Fruit fly (Drosophila melanogaster): ENCODE data around the gene elm.

Gene elm

DNA sequence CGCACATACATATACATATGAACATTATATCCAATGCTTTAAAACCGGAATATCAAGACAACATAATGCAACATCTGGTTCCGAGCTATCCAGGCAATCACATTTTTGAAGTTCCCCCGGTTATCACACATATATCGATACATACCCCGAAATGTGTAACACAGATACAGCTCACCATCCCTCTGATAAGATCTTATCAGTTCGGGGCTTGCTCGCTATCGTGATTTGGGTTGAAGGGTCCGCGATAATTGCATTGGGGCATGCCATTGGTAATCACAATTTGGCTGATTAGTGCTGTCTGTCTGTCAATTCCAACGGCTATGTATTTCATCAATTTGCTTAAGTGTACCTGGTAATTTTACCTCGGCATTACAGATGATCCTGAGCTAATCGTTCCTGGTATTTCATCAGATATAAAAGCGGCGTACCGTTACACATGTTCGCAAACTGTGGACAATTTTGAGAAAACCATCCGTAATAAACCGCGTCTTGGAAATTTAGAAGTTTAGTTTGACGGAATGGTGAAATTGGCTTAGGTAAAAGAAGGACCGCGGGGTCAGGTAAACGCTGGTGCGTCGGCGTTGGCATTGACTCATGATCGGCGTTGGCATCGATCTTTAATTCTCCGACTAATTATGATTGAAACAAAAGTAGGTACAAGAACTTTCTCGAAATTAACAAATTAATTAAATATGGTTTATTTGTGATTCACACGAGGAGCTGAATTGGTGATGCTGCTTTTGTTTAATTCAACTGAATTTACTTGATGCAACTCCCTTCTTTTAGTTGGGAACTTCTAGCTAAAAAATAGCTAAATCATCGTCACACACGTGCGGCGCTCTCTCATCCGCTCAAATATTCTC lies 17.4 kb upstream of the elm start:
- TF ChIP-seq CG8478 (optimal IDR thresholded peaks at IDR 0.05) (no peak), CTCF (optimal IDR thresholded peaks at IDR 0.05) (no peak)

DNA sequence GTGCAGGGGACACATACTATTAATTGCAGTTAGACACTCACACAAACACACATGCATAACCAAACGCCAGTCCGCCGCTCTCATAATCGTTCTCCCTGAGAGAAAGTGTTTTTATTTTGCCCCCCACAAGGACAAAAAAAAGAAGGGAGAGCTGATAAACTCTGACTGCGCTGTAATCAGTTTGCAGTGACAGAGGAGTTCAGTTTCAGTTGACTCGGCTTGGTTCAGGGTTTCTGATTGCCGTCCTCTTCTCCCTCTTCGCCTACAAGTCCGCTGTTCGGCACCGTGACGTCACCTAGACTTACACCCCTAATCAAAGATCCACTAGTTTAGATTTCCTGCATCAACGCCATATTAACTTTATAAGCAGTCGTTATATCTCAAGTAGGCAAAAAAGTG lies 16.6 kb upstream of the elm start:
- TF ChIP-seq CTCF (optimal IDR thresholded peaks at IDR 0.05), result no peak
- TF ChIP-seq CG8478 (optimal IDR thresholded peaks at IDR 0.05), result no peak

DNA sequence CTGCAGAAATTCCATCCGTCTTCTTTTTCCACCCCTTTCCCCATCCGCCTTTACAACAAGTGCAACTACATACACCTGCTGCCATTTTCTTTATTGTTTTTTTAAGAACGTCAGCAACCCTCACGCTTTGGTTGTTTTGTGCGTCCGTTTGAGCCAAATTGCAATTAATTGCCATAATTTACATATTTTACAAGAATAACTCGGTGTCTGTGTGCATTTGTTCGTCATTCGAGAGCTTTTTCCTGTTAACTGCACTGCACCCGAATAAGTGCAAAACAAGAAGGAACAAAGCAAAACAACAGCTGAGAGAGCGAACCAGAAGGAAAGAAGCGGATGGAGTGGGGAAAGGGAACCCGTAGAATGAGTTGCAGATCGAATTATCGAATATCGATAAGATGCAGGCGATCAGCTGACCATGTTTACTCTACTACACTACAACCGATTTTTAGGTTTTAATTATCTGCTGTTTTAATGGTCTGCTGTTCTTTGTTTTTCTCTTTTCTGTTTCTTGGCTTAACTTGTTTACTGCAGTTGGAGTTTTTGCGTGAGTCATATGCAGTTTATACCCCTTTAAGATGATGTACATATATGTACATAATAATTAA lies 16.1 kb upstream of the elm start:
- TF ChIP-seq CTCF (optimal IDR thresholded peaks at IDR 0.05), result no peak
- TF ChIP-seq CG8478 (optimal IDR thresholded peaks at IDR 0.05), result no peak

DNA sequence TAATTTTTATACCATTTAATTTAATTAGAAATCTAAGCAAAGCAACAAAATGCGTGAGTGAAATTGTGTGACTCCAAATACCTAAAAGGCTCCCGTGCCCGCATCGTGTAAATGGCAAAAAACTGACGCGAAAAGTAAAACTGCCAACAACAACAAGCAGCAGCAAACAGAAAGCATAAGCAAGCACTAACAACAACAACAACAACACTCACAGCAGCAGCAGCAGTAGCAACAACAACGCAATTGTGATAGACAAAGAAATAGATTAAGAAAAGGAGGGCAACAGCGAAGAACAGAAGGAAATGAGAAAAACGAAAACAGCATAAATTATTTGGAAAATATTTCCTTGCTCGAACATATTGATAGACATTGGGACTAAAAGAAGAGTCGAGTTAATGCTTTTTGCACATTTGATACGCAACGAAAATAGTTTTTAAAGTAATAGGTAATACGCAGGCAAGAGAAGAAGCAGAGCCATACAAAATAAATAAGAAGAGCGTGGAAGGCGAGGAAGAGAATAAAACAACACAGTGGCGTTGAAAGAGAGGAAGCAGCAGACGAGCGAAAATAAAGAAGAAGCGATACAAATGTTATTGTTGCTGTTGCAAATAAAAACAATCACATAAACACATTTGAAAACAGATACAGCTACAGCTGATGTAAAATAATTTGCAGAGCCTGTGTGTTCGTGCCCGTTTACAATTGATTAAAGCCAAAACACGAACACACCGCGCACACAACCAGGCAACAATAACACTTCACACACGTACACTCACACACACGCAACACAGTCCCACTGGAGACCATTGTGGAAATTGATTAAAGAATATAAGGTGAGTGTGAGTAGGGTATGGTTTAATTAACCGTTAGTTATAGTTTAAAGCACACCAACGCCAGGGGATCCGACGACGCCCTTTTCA lies 15.3 kb upstream of the elm start:
- TF ChIP-seq CTCF (optimal IDR thresholded peaks at IDR 0.05) (no peak), CG8478 (optimal IDR thresholded peaks at IDR 0.05) (no peak)

DNA sequence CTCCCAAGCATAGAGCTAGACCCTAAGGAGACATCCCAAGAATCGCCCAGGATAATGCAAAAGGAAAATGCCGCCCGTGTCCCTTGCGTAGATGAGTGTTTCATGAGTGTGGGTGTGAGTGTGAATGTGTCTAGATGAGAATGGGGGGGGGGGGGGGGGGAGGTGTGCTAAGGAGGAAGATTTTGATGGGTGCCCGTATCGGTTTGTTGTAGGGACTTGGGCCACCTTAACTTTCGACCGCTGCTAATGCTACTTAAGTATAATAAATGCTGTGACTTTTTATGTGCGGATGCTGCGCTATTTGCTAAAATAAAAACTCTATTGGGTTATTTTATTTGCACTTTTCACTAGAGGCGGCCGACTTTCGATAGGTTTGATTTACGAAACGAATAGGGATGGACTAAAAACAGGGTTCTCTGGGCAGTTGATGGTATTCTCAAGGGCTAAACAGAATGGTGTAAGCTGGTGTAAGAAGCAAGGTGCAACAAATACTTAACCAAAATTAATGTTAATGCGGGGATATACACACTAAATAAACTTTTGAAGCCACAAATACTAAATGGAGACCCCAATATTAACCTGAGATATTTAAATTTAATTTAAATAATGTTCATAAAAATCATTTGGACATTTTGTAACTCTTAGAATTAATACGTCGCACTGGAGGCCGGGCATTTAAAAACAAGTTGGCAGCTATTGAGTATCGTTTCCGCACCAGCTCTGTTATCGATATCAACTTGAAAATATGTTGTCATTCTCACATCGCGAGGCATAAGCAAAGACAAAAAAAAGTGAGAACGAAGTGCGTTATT lies 14.5 kb upstream of the elm start, which contains the start of the genes Xe7 and Atg17:
TSS of gene Xe7 (minus strand) at position 407 of the 812 bp plus-strand sequence.
TSS of gene Atg17 (plus strand) at position 786 of the 812 bp plus-strand sequence.
- no peak for TF ChIP-seq CTCF (optimal IDR thresholded peaks at IDR 0.05)
- TF ChIP-seq CG8478 (optimal IDR thresholded peaks at IDR 0.05), result no peak

DNA sequence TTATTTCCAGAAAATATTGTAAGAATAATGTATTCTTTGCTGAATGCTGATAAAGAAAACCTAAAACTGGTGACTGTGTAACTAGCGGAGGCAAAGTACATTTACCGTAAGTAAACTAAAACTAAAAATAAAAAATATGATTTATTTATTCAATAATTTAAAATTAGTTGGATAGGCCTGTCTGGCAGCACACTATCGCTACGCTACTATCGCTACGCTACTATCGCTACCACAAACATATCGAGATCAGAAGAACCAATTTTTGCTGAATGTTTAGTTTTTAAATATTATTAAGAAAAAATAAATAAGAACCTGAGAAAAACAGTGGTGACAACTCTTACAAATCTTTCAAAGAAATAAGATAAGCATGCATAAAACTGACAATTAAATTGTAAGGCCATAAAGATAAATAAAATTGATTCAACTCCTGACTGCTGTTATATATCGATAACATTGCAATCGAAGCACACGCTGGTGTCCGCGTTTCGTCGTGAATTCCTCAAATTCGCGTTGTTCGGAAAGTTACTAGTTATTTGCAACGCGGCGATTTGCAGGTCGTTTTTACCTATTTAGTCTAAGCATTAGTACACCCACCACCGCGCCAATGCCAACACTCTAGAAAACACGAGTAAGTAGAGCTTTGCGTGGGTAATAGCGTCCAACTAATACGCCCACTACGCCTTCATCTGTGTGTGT lies 5.7 kb upstream of the elm start, which contains the start of gene Wdr33:
TSS of gene Wdr33 (plus strand) at position 438 of the 696 bp plus-strand sequence.
- TF ChIP-seq CTCF (optimal IDR thresholded peaks at IDR 0.05), result no peak
- TF ChIP-seq CG8478 (optimal IDR thresholded peaks at IDR 0.05), result no peak

DNA sequence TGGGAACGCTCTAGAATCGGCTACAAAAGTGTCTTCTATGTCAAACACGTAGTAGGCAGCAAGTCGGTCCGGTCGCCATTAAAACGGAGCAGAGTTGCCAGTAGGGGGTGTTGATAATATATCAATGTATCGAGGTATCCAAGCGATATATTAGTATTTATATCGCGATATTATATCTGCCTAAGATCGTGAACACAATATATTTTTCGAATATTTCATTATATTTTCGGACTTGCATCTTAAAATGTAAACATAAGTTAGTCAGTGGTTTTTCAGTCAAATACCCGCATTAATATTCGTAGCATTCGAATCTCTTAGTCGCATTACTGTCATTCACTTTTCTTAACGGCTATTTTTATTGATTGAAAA lies 5.2 kb upstream of the elm start, which contains the start of gene CG2182:
TSS of gene CG2182 (minus strand) at position 84 of the 369 bp plus-strand sequence.
- no peak for TF ChIP-seq CG8478 (optimal IDR thresholded peaks at IDR 0.05)
- no peak for TF ChIP-seq CTCF (optimal IDR thresholded peaks at IDR 0.05)

DNA sequence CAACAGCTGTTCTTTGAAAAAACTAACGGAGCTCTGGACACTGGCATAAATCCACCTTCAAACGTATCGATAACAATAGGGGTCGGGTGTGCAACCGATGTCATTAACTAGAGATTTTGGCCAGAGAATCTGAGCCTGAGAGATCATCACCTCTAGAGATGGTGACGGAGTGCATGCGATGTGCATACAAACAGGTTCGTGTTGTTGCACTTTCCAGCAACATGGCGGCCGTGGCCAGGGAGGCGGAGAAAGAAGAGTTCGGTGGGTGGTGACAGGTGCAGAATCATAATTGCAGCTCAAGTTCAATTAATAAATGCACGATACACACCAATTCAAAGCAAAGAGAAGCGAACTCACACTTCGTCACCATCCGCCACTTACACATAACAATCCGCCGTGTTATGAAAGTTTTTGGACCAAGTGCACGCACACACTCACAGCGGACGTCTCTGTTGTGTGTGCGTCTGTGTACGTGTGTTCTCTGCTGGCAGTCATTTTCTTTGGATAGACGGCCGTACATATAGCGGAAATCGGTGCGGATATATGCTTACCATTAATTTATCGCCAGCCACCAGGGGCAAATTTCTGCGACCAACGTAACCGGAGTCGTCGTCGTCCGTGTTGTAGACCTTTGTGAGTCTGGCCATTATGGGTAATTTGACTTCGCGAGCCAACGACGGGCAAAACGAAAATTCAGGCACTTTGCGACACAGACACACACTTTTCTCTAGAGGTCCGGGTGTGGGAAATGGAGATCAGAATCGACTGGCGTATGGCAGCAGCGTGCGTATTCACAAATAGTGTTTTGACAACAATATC lies 4.5 kb upstream of the elm start:
- TF ChIP-seq CG8478 (optimal IDR thresholded peaks at IDR 0.05) (no peak), CTCF (optimal IDR thresholded peaks at IDR 0.05) (no peak)

DNA sequence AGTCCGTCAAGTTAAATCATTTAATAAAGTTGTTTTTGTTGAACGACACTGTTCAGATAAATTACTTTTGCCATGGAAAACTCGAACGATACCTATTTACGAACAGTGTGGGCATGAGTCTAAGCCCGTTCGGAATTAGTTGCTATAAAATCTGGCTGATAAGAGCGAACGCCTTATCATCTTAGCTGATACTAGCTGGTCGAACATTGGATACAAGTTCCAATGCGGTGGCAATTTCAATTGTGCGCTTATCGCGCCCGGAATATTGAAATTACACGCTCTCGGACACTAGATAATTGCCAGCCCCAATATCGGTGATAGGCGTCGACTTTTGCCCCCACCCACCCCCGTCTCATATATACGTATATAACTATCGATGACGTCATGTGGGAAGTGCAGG lies 774 bp downstream of the elm start:
- TF ChIP-seq CG8478 (optimal IDR thresholded peaks at IDR 0.05), result no peak
- TF ChIP-seq CTCF (optimal IDR thresholded peaks at IDR 0.05), result no peak

DNA sequence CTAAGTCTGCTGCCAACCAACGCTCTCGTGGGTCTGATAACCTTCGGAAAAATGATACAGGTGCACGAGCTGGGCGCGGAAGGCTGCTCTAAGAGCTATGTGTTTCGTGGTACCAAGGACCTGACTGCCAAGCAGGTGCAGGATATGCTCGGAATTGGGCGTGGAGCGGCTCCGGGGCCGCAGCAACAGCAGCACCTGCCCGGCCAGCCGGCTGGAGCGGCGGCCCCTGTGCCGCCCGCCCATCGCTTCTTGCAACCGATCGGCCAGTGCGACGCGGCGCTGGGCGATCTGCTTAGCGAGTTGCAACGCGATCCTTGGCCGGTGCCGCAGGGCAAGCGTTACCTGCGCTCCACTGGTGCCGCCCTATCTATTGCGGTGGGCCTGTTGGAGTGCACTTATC lies 4.8 kb downstream of the elm start:
- no peak for TF ChIP-seq CG8478 (optimal IDR thresholded peaks at IDR 0.05)
- no peak for TF ChIP-seq CTCF (optimal IDR thresholded peaks at IDR 0.05)

DNA sequence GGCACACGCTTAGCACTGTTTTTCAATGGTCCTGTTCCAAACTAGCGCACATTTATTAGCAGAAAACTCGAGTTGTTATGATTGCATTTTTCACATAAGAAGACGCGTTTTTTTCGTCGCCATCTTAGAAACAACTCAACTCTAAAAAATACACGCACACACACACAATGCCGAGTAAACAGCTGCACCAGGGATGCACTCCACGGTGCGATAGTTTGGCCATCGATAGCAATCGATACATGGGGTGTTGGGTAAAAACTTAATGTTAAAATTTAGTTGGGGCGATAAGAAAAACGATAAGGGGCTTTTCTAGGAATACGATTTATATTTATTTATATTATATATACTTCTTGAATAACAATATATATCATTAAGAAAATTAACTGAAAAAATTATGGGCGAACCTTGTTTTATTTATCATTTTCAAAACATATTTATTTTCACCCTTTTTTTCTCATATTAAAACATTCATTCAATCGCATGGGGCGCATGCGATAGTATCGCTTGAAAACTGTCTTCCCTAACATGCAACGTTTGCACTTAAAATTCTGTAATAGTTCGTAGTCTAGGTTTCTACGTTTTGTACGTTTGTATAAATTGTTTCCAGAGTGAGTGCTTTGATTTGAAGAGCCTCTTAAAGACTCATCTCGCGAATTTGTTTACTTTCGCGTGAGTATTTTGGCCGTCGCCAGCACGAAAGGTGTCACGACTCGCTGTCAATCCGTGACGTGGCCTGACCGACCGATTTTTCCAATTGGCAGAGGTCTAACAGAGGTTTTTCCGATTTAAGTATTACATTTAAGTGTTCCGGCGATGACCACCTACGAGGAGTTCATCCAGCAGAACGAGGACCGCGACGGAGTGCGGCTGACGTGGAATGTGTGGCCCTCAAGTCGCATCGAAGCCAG lies 5.8 kb downstream of the elm start, which contains the start of the genes MTA1-like and Sec23:
TSS of gene MTA1-like (minus strand) at position 170 of the 908 bp plus-strand sequence.
TSS of gene Sec23 (plus strand) at position 497 of the 908 bp plus-strand sequence.
- TF ChIP-seq CG8478 (optimal IDR thresholded peaks at IDR 0.05), result no peak
- TF ChIP-seq CTCF (optimal IDR thresholded peaks at IDR 0.05), result no peak
